Worm (Caenorhabditis elegans): ENCODE results near the gene otpl-6.
A peak's percentile ranks its signal among the peaks of the same experiment; 100 is the strongest.
"Not testable (repeated sequence)": the region's sequence is repeated elsewhere in the genome, so short reads cannot be mapped to it uniquely, and the experiment has no call there.

- peak; percentile 73; the same call in 1 of the 2 replicates for TF ChIP-seq ztf-23 (GFP tag; IDR thresholded peaks at IDR 0.05)
- TF ChIP-seq ref-1 (GFP tag; conservative IDR thresholded peaks at IDR 0.05), result not testable (repeated sequence)
- TF ChIP-seq klf-2 (GFP tag; conservative IDR thresholded peaks at IDR 0.05), result 0 out of 2 replicates have a peak, but pooled peaks have one; percentile 29
- peak; percentile 72 for TF ChIP-seq flt-1 (GFP tag; IDR thresholded peaks at IDR 0.05)
Observed at ce11 chrV:8534534-8535283, 8.8 kb downstream of the otpl-6 start, which contains the start of the genes his-6 and his-5.

Data from whole organism, midembryonic.